Worm (Caenorhabditis elegans): ENCODE results near the gene srw-121.

DNA sequence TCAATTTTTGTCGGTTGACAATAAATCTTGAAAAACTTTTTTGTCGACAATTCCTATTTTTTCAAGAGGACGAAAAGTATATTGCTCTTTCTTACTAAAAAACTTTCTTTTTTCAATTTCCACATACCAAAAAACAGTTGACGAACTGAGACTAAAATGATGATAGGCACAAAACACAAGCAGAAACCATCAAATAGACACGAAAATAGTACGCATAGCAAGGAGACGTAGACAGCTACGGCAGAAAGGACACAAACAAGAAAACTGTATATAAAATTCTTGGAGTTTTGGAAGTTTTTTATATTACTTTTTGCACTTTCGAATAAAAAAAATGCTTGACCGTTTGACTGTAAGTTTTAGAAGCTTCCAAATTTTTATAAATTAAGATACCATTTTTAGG is 22.8 kb upstream of the srw-121 start, which contains the start of gene K12D9.1:
- TF ChIP-seq unc-39 (tag; optimal IDR thresholded peaks at IDR 0.05): no peak
- TF ChIP-seq ama-1 (optimal IDR thresholded peaks at IDR 0.05): no peak
- no peak for TF ChIP-seq ZK546.5 (tag; optimal IDR thresholded peaks at IDR 0.05)
- TF ChIP-seq unc-62 (GFP tag; optimal IDR thresholded peaks at IDR 0.05): no peak
- TF ChIP-seq nhr-67 (tag; optimal IDR thresholded peaks at IDR 0.05): no peak
- no peak for TF ChIP-seq skn-1 (tag; optimal IDR thresholded peaks at IDR 0.05)
- no peak for TF ChIP-seq nhr-25 (tag; optimal IDR thresholded peaks at IDR 0.05)
- no peak for TF ChIP-seq aly-2 (tag; optimal IDR thresholded peaks at IDR 0.05)
- no peak for TF ChIP-seq zag-1 (tag; optimal IDR thresholded peaks at IDR 0.05)
- TF ChIP-seq sea-2 (GFP tag; optimal IDR thresholded peaks at IDR 0.05): no peak

Measured in whole organism, L3 larva.